Fruit fly (Drosophila melanogaster): Measurements from ENCODE around the gene mge.

Gene mge

dm6 chr3L:3898978-3899377 lies 10.8 kb downstream of the mge start, which contains the start of gene Ccz1 (continued):
- TF ChIP-seq D19A (tag; optimal IDR thresholded peaks at IDR 0.05) (no peak), CG12391 (tag; optimal IDR thresholded peaks at IDR 0.05) (peak; percentile 58), CG10267 (tag; optimal IDR thresholded peaks at IDR 0.05) (peak; percentile 69), CG9437 (GFP tag; optimal IDR thresholded peaks at IDR 0.05) (peak; percentile 11), CG34422 (GFP tag; IDR thresholded peaks at IDR 0.05) (no peak), dm (GFP tag; optimal IDR thresholded peaks at IDR 0.05) (peak; percentile 43), tup (GFP tag; optimal IDR thresholded peaks at IDR 0.05) (peak; percentile 66), inv (GFP tag; IDR thresholded peaks at IDR 0.05; ENCODE audit: partially characterized antibody) (no peak), ato (GFP tag; IDR thresholded peaks at IDR 0.05; ENCODE audit: partially characterized antibody) (no peak), p53 (GFP tag; optimal IDR thresholded peaks at IDR 0.05) (peak; percentile 42), CG32767 (GFP tag; IDR thresholded peaks at IDR 0.05) (no peak), Ets65A (GFP tag) (peak; percentile 84), unpg (GFP tag; optimal IDR thresholded peaks at IDR 0.05) (peak; percentile 40), disco-r (GFP tag; optimal IDR thresholded peaks at IDR 0.05) (peak; percentile 34), CG13424 (tag; optimal IDR thresholded peaks at IDR 0.05) (peak; percentile 71), vfl (GFP tag; optimal IDR thresholded peaks at IDR 0.05) (peak; percentile 50), CG17829 (tag; optimal IDR thresholded peaks at IDR 0.05) (peak; percentile 58), klu (GFP tag; IDR thresholded peaks at IDR 0.05) (no peak), Hr51 (GFP tag; optimal IDR thresholded peaks at IDR 0.05) (peak in 1 of 2 experiments; percentile 58), E2f2 (GFP tag; IDR thresholded peaks at IDR 0.05) (no peak), Doc3 (GFP tag; IDR thresholded peaks at IDR 0.05; ENCODE audit: partially characterized antibody) (no peak), CG17186 (GFP tag; optimal IDR thresholded peaks at IDR 0.05) (peak; percentile 63), onecut (GFP tag; IDR thresholded peaks at IDR 0.05) (peak; percentile 57), CG7987 (GFP tag; optimal IDR thresholded peaks at IDR 0.05) (peak; percentile 79), CG14441 (GFP tag; IDR thresholded peaks at IDR 0.05) (no peak), CG6683 (GFP tag; optimal IDR thresholded peaks at IDR 0.05) (no peak), chm (GFP tag; IDR thresholded peaks at IDR 0.05) (no peak), phol (tag; optimal IDR thresholded peaks at IDR 0.05) (peak; percentile 35), cg (GFP tag; optimal IDR thresholded peaks at IDR 0.05) (no peak), CG7357 (GFP tag; IDR thresholded peaks at IDR 0.05) (0 out of 3 replicates have a peak, but pooled peaks have one; percentile 12), luna (GFP tag; optimal IDR thresholded peaks at IDR 0.05) (peak; percentile 41), Hr3 (GFP tag; optimal IDR thresholded peaks at IDR 0.05) (peak; percentile 57), Med (GFP tag) (peak; percentile 95), pzg (GFP tag; optimal IDR thresholded peaks at IDR 0.05) (peak; percentile 62), nmo (GFP tag; optimal IDR thresholded peaks at IDR 0.05) (peak; percentile 47), nau (GFP tag; optimal IDR thresholded peaks at IDR 0.05) (peak; percentile 71), az2 (GFP tag; optimal IDR thresholded peaks at IDR 0.05) (peak; percentile 22), CG2120 (GFP tag; optimal IDR thresholded peaks at IDR 0.05) (peak; percentile 79), CG14710 (tag; optimal IDR thresholded peaks at IDR 0.05) (peak; percentile 65), Myb (GFP tag; optimal IDR thresholded peaks at IDR 0.05) (peak; percentile 53), CG8944 (GFP tag; optimal IDR thresholded peaks at IDR 0.05) (peak; percentile 83), CG9876 (GFP tag; optimal IDR thresholded peaks at IDR 0.05) (peak; percentile 66), CG17912 (GFP tag; optimal IDR thresholded peaks at IDR 0.05) (peak; percentile 90), CG18764 (GFP tag; optimal IDR thresholded peaks at IDR 0.05) (peak; percentile 67), CG10209 (GFP tag; optimal IDR thresholded peaks at IDR 0.05) (peak; percentile 87), CG7786 (GFP tag; optimal IDR thresholded peaks at IDR 0.05) (peak; percentile 61), Scr (GFP tag; IDR thresholded peaks at IDR 0.05; ENCODE audit: partially characterized antibody) (no peak), Drgx (GFP tag; IDR thresholded peaks at IDR 0.05) (no peak), sens-2 (GFP tag; IDR thresholded peaks at IDR 0.05) (no peak), Ravus (GFP tag; IDR thresholded peaks at IDR 0.05) (no peak), hb (GFP tag; IDR thresholded peaks at IDR 0.05; ENCODE audit: partially characterized antibody) (no peak)

Measured in whole organism, embryonic.